Fruit fly (Drosophila melanogaster) whole organism, embryonic: ENCODE data around the gene CG8507.

ENCODE experiments used
- Abd-B ChIP-seq: fragments of 200-800 bp; sonication (Bioruptor generic); optimal IDR thresholded peaks from 2 replicates; lab custom pipeline; 2018; ENCODE audit warnings: missing biosample characterization, mild to moderate bottlenecking, missing genetic modification characterization, moderate library complexity
- CG11093 ChIP-seq: fragments of 200-800 bp; sonication (Bioruptor generic); IDR thresholded peaks from 3 replicates; pipeline ENCODE4 v1.3.6; 2022; ENCODE audit warnings: missing biosample characterization, missing genetic modification characterization
- CG11247 ChIP-seq: fragments of 200-800 bp; sonication (Bioruptor generic); IDR thresholded peaks from 2 replicates; pipeline ENCODE4 v1.3.6; 2022; ENCODE audit warnings: missing biosample characterization, missing genetic modification characterization
- CG12155 ChIP-seq: fragments of 200-800 bp; sonication (Bioruptor generic); optimal IDR thresholded peaks from 3 replicates; lab custom pipeline; 2016; ENCODE audit warnings: missing biosample characterization, missing genetic modification characterization
- CG12299 ChIP-seq: fragments of 200-800 bp; sonication (Bioruptor generic); optimal IDR thresholded peaks from 2 replicates; lab custom pipeline; 2018; ENCODE audit warnings: missing biosample characterization, mild to moderate bottlenecking, missing genetic modification characterization
- CG16813 ChIP-seq: fragments of 200-800 bp; sonication (Bioruptor generic); IDR thresholded peaks from 3 replicates; pipeline ENCODE4 v1.3.6; 2022; ENCODE audit warnings: missing biosample characterization, missing genetic modification characterization; ENCODE audit not compliant: partially characterized antibody
- CG16815 ChIP-seq: fragments of 200-800 bp; sonication (Bioruptor generic); optimal IDR thresholded peaks from 3 replicates; lab custom pipeline; 2017; ENCODE audit warnings: missing biosample characterization, mild to moderate bottlenecking, missing genetic modification characterization
- CG17186 ChIP-seq: fragments of 200-800 bp; sonication (Bioruptor generic); optimal IDR thresholded peaks from 3 replicates; lab custom pipeline; 2017; ENCODE audit warnings: missing biosample characterization, missing genetic modification reagents, missing genetic modification characterization
- CG18262 ChIP-seq: fragments of 200-800 bp; optimal IDR thresholded peaks from 3 replicates; lab custom pipeline; 2019; ENCODE audit warnings: missing biosample characterization, mild to moderate bottlenecking, missing genetic modification characterization, moderate library complexity
- CG18599 ChIP-seq: fragments of 200-800 bp; sonication (Bioruptor generic); optimal IDR thresholded peaks from 3 replicates; lab custom pipeline; 2017; ENCODE audit warnings: missing biosample characterization, missing genetic modification characterization, mild to moderate bottlenecking, moderate library complexity, missing genetic modification reagents
- CG18619 ChIP-seq: fragments of 200-800 bp; sonication (Bioruptor generic); optimal IDR thresholded peaks from 3 replicates; lab custom pipeline; 2017; ENCODE audit warnings: missing biosample characterization, mild to moderate bottlenecking, missing genetic modification characterization
- CG30403 ChIP-seq: fragments of 200-800 bp; sonication (Bioruptor generic); optimal IDR thresholded peaks from 3 replicates; lab custom pipeline; 2016; ENCODE audit warnings: missing biosample characterization, missing genetic modification characterization
- CG4854 ChIP-seq: fragments of 200-800 bp; sonication (Bioruptor generic); optimal IDR thresholded peaks from 2 replicates; lab custom pipeline; 2016; ENCODE audit warnings: missing biosample characterization, missing genetic modification characterization, inconsistent platforms
- CG6254 ChIP-seq: fragments of 200-800 bp; sonication (Bioruptor generic); optimal IDR thresholded peaks from 3 replicates; lab custom pipeline; 2017; ENCODE audit warnings: mild to moderate bottlenecking, missing biosample characterization, missing genetic modification reagents, missing genetic modification characterization
- CG7357 ChIP-seq: fragments of 200-800 bp; sonication (Bioruptor generic); IDR thresholded peaks from 3 replicates; pipeline ENCODE4 v1.3.6; 2022; ENCODE audit warnings: missing biosample characterization, missing genetic modification characterization
- CG9215 ChIP-seq: fragments of 200-800 bp; sonication (Bioruptor generic); IDR thresholded peaks from 2 replicates; pipeline ENCODE4 v1.3.6; 2022; ENCODE audit warnings: missing biosample characterization, missing genetic modification characterization
- CG9797 ChIP-seq: fragments of 200-800 bp; sonication (Bioruptor generic); optimal IDR thresholded peaks from 3 replicates; lab custom pipeline; 2018; ENCODE audit warnings: missing biosample characterization, mild to moderate bottlenecking, missing genetic modification characterization
- CTCF ChIP-seq: fragments of 200-800 bp; sonication (Bioruptor generic); optimal IDR thresholded peaks from 2 replicates; lab custom pipeline; 2017; ENCODE audit warnings: missing biosample characterization, mild to moderate bottlenecking, missing genetic modification characterization, moderate library complexity
- Dip3 ChIP-seq: fragments of 200-800 bp; sonication (Bioruptor generic); optimal IDR thresholded peaks from 3 replicates; lab custom pipeline; 2016; ENCODE audit warnings: missing biosample characterization, missing genetic modification characterization
- Dll ChIP-seq: fragments of 200-800 bp; sonication (Bioruptor generic); IDR thresholded peaks from 4 replicates; pipeline ENCODE4 v1.3.6; 2022; ENCODE audit warnings: missing biosample characterization, missing genetic modification characterization; ENCODE audit not compliant: partially characterized antibody
- Fer2 ChIP-seq: fragments of 200-800 bp; sonication (Bioruptor generic); optimal IDR thresholded peaks from 2 replicates; lab custom pipeline; 2018; ENCODE audit warnings: missing biosample characterization, mild to moderate bottlenecking, missing genetic modification characterization, moderate library complexity
- Fer3 ChIP-seq: fragments of 200-800 bp; sonication (Bioruptor generic); optimal IDR thresholded peaks from 2 replicates; lab custom pipeline; 2018; ENCODE audit warnings: missing biosample characterization, mild to moderate bottlenecking, missing genetic modification characterization, moderate library complexity
- HLH4C ChIP-seq: fragments of 200-800 bp; sonication (Bioruptor generic); IDR thresholded peaks from 3 replicates; pipeline ENCODE4 v1.3.6; 2022; ENCODE audit warnings: missing biosample characterization, missing genetic modification characterization; ENCODE audit not compliant: partially characterized antibody
- HLHmδ ChIP-seq: fragments of 200-800 bp; sonication (Bioruptor generic); optimal IDR thresholded peaks from 2 replicates; lab custom pipeline; 2018; ENCODE audit warnings: missing biosample characterization, mild to moderate bottlenecking, missing genetic modification characterization, moderate library complexity
- Jarid2 ChIP-seq: fragments of 200-800 bp; sonication (Bioruptor generic); optimal IDR thresholded peaks from 3 replicates; lab custom pipeline; 2017; ENCODE audit warnings: mild to moderate bottlenecking, missing biosample characterization, missing genetic modification reagents, missing genetic modification characterization
- MESR4 ChIP-seq: fragments of 200-800 bp; sonication (Bioruptor generic); optimal IDR thresholded peaks from 2 replicates; lab custom pipeline; 2018; ENCODE audit warnings: missing biosample characterization, mild to moderate bottlenecking, missing genetic modification characterization, moderate library complexity
- Mrtf ChIP-seq: fragments of 200-800 bp; sonication (Bioruptor generic); IDR thresholded peaks from 3 replicates; pipeline ENCODE4 v1.3.6; 2022; ENCODE audit warnings: missing biosample characterization, missing genetic modification characterization
- Myb ChIP-seq: fragments of 200-800 bp; sonication (Bioruptor generic); optimal IDR thresholded peaks from 2 replicates; lab custom pipeline; 2016; ENCODE audit warnings: missing biosample characterization, missing genetic modification characterization
- Opbp ChIP-seq: fragments of 200-800 bp; sonication (Bioruptor generic); IDR thresholded peaks from 3 replicates; pipeline ENCODE4 v1.3.6; 2022; ENCODE audit warnings: missing biosample characterization, missing genetic modification characterization; ENCODE audit not compliant: partially characterized antibody
- Rfx ChIP-seq: fragments of 200-800 bp; sonication (Bioruptor generic); IDR thresholded peaks from 2 replicates; pipeline ENCODE4 v1.3.6; 2022; ENCODE audit warnings: missing biosample characterization, missing genetic modification characterization
- Sry-δ ChIP-seq: fragments of 200-800 bp; sonication (Bioruptor generic); optimal IDR thresholded peaks from 2 replicates; lab custom pipeline; 2016; ENCODE audit warnings: missing biosample characterization, missing genetic modification characterization
- Ssrp ChIP-seq: fragments of 200-800 bp; sonication (Bioruptor generic); optimal IDR thresholded peaks from 2 replicates; lab custom pipeline; 2018; ENCODE audit warnings: missing biosample characterization, mild to moderate bottlenecking, missing genetic modification characterization, moderate library complexity
- cad ChIP-seq: fragments of >200 bp; optimal IDR thresholded peaks from 2 replicates; lab custom pipeline; 2017; ENCODE audit warnings: missing biosample characterization, missing genetic modification characterization
- cg ChIP-seq: fragments of 200-800 bp; sonication (Bioruptor generic); optimal IDR thresholded peaks from 3 replicates; lab custom pipeline; 2019; ENCODE audit warnings: missing biosample characterization, mild to moderate bottlenecking, missing genetic modification characterization, moderate library complexity
- chif ChIP-seq, 2 experiments: fragments of 200-800 bp; sonication (Bioruptor generic); optimal IDR thresholded peaks; 3 replicates each; lab custom pipeline; 2016; ENCODE audit warnings: missing biosample characterization in 2 of 2, missing genetic modification characterization in 2 of 2
- esg ChIP-seq: fragments of 200-800 bp; sonication (Bioruptor generic); conservative IDR thresholded peaks from 2 replicates; pipeline ENCODE4 v1.3.6; 2022; ENCODE audit warnings: missing biosample characterization, missing genetic modification characterization
- fd3F ChIP-seq: fragments of 200-800 bp; sonication (Bioruptor generic); optimal IDR thresholded peaks from 2 replicates; lab custom pipeline; 2018; ENCODE audit warnings: missing biosample characterization, mild to moderate bottlenecking, missing genetic modification characterization, moderate library complexity
- gcm ChIP-seq: fragments of 200-800 bp; sonication (Bioruptor generic); optimal IDR thresholded peaks from 2 replicates; lab custom pipeline; 2019; ENCODE audit warnings: missing biosample characterization, mild to moderate bottlenecking, missing genetic modification characterization, moderate library complexity
- gcm2 ChIP-seq: fragments of 200-800 bp; sonication (Bioruptor generic); optimal IDR thresholded peaks from 2 replicates; lab custom pipeline; 2016; ENCODE audit warnings: missing biosample characterization, missing genetic modification characterization
- insv ChIP-seq, 2 experiments: fragments of 200-800 bp; sonication (Bioruptor generic); optimal IDR thresholded peaks; 3 replicates each; lab custom pipeline; 2016 to 2018; ENCODE audit warnings: missing biosample characterization in 2 of 2, missing genetic modification characterization in 2 of 2
- lbe ChIP-seq: fragments of 200-800 bp; sonication (Bioruptor generic); optimal IDR thresholded peaks from 2 replicates; lab custom pipeline; 2016; ENCODE audit warnings: missing biosample characterization, mild to moderate bottlenecking, missing genetic modification characterization
- nom ChIP-seq: fragments of 200-800 bp; sonication (Bioruptor generic); optimal IDR thresholded peaks from 2 replicates; lab custom pipeline; 2017; ENCODE audit warnings: missing biosample characterization, missing genetic modification characterization, mild to moderate bottlenecking, moderate library complexity, missing genetic modification reagents
- pan ChIP-seq, 4 experiments: fragments of >200 bp in 3 of 4; fragments of 200-800 bp in 1 of 4; sonication (Bioruptor generic) in 1 of 4; optimal IDR thresholded peaks in 3 of 4; IDR thresholded peaks in 1 of 4; 2 replicates each; pipeline versions ENCODE4 v1.3.6 to Lab custom; 2017 to 2022; ENCODE audit warnings: missing biosample characterization in 2 of 4, missing genetic modification characterization in 2 of 4, mixed read lengths in 1 of 4
- psq ChIP-seq: fragments of 200-800 bp; sonication (Bioruptor generic); optimal IDR thresholded peaks from 2 replicates; lab custom pipeline; 2017; ENCODE audit warnings: missing biosample characterization, missing genetic modification characterization
- sqz ChIP-seq: fragments of 200-800 bp; sonication (Bioruptor generic); optimal IDR thresholded peaks from 3 replicates; lab custom pipeline; 2018; ENCODE audit warnings: missing biosample characterization, mild to moderate bottlenecking, missing genetic modification characterization
- unpg ChIP-seq: fragments of 200-800 bp; sonication (Bioruptor generic); optimal IDR thresholded peaks from 3 replicates; lab custom pipeline; 2018; ENCODE audit warnings: missing biosample characterization, mild to moderate bottlenecking, missing genetic modification characterization, moderate library complexity
- zfh1 ChIP-seq: fragments of 200-800 bp; sonication (Bioruptor generic); IDR thresholded peaks from 3 replicates; pipeline ENCODE4 v1.3.6; 2022; ENCODE audit warnings: missing biosample characterization, missing genetic modification characterization

The CG8507 gene

DNA sequence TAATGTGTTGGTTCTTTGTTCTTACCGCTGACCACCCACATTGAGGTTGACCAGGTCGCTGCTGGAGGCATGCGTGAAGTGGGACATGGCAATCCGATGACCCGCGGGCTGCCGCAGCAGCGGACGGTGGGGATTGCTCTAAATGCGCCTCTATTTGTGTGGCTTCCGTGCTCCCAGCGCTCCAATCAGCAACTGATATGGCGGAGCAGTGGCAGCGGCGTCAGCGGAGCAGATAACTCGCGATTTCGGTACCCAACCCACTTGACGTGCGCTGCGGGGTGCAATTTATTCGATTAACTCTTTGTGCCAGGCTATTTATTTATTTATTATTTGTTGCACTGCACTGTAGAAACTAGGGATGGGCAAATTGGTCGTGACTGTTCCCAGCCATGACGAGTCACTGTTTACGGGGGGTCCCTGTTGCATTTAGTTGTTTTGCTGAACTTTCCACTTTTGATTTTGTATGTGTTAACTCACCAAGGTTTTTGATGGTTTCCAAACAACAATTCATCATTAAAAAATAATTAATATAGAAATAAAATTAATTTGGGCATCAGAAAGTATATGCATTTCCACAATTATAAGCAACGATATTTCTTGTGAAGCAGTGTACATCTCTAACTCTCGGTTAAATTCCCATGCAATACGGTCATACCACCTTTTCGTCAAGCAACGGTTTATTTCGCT, 9.5 kb downstream of the CG8507 start, which contains the start of the genes CG9467 and CG8526 (continued):
- TF ChIP-seq CG7357 (peak; percentile 50; the same call in 1 of the 3 replicates), Fer2 (tag; lab: Kevin White, UChicago) (peak; percentile 30), HLH4C (GFP tag; lab: Robert Waterston, UW) (peak; percentile 71), CTCF (GFP tag; lab: Kevin White, UChicago) (no peak), Abd-B (GFP tag; lab: Kevin White, UChicago) (peak; percentile 87), CG4854 (GFP tag; lab: Kevin White, UChicago) (peak; percentile 33), psq (no peak), gcm (GFP tag; lab: Kevin White, UChicago) (no peak), Ssrp (tag; lab: Kevin White, UChicago) (peak; percentile 69), CG18262 (tag; lab: Kevin White, UChicago) (peak; percentile 69), Myb (GFP tag; lab: Kevin White, UChicago) (peak; percentile 84), CG18619 (GFP tag; lab: Kevin White, UChicago) (peak; percentile 56), insv (GFP tag; optimal IDR thresholded peaks at IDR 0.05; lab: Kevin White, UChicago) (peak in 1 of 2 experiments; percentile 37), CG9797 (peak; percentile 85), zfh1 (GFP tag; lab: Robert Waterston, UW) (peak; percentile 55; the same call in 2 of the 3 replicates), fd3F (GFP tag; lab: Kevin White, UChicago) (peak; percentile 58), esg (GFP tag; lab: Robert Waterston, UW) (peak; percentile 46; the same call in 1 of the 2 replicates), chif (GFP tag; optimal IDR thresholded peaks at IDR 0.05; lab: Kevin White, UChicago) (peak in 1 of 2 experiments; percentile 20), pan (optimal IDR thresholded peaks at IDR 0.05; lab: Kevin White, UChicago) (no peak), pan (GFP tag; optimal IDR thresholded peaks at IDR 0.05 in 1 of 2, IDR thresholded peaks at IDR 0.05 in 1 of 2) (peak in 1 of 2 experiments; percentile 34), Dip3 (GFP tag; lab: Kevin White, UChicago) (peak; percentile 15), gcm2 (GFP tag; lab: Kevin White, UChicago) (no peak), CG11247 (0 out of 2 replicates have a peak, but pooled peaks have one; percentile 29), CG6254 (GFP tag; lab: Kevin White, UChicago) (peak; percentile 61), cad (GFP tag; lab: Kevin White, UChicago) (no peak), Opbp (GFP tag; lab: Robert Waterston, UW) (peak; percentile 35; the same call in 1 of the 3 replicates), Sry-δ (GFP tag; lab: Kevin White, UChicago) (peak; percentile 88), Fer3 (peak; percentile 53), Rfx (GFP tag; lab: Robert Waterston, UW) (peak; percentile 68; the same call in 1 of the 2 replicates), unpg (GFP tag; lab: Kevin White, UChicago) (peak; percentile 55), CG9215 (peak; percentile 78), CG16815 (GFP tag; lab: Kevin White, UChicago) (peak; percentile 60), lbe (GFP tag; lab: Kevin White, UChicago) (peak; percentile 65), CG12155 (GFP tag; lab: Kevin White, UChicago) (peak; percentile 59), CG11093 (GFP tag; lab: Robert Waterston, UW) (0 out of 3 replicates have a peak, but pooled peaks have one; percentile 41), CG16813 (GFP tag; lab: Robert Waterston, UW) (peak; percentile 81), Dll (GFP tag; lab: Robert Waterston, UW) (peak; percentile 88), Mrtf (GFP tag; lab: Robert Waterston, UW) (0 out of 3 replicates have a peak, but pooled peaks have one; percentile 9), MESR4 (peak; percentile 86), sqz (GFP tag; lab: Kevin White, UChicago) (no peak), nom (GFP tag; lab: Kevin White, UChicago) (no peak), Jarid2 (GFP tag; lab: Kevin White, UChicago) (no peak), cg (GFP tag; lab: Kevin White, UChicago) (no peak), CG12299 (tag; lab: Kevin White, UChicago) (no peak), HLHmδ (no peak), CG18599 (no peak), CG17186 (GFP tag; lab: Kevin White, UChicago) (peak; percentile 24), CG30403 (GFP tag; lab: Kevin White, UChicago) (peak; percentile 80)
